Fruit fly (Drosophila melanogaster) whole organism, larva: ENCODE results near the gene Cap-D3.

Experiments used
- noc ChIP-seq: fragments of 200-800 bp; sonication (Bioruptor generic); optimal IDR thresholded peaks from 3 replicates; lab custom pipeline; 2019; ENCODE audit warnings: missing biosample characterization, mild to moderate bottlenecking, missing genetic modification characterization, moderate library complexity

Gene Cap-D3

DNA sequence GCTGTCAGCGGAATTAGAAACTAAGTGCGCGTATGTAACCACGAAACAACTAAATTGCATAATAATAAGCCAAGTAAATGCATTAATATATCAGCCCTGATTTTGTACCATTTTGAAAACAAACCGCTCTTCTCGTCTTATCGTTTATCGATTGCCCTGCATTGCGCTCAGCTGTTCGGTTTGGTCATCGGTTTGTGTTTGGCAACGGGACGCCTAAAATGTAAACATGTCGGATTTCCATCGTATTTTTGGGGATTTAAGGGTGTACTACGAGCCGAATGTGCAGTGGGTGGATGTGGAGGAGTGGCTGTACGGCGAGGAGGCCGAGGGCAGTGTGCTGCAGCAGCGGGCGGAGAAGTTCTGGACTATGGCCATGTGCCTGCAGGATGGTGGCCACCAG lies at the start of gene Cap-D3:
Gene Cap-D3, plus strand, starts transcription at position 183 of the 400 bp plus-strand sequence.
- TF ChIP-seq noc (tag; lab: Kevin White, UChicago) = no peak

DNA sequence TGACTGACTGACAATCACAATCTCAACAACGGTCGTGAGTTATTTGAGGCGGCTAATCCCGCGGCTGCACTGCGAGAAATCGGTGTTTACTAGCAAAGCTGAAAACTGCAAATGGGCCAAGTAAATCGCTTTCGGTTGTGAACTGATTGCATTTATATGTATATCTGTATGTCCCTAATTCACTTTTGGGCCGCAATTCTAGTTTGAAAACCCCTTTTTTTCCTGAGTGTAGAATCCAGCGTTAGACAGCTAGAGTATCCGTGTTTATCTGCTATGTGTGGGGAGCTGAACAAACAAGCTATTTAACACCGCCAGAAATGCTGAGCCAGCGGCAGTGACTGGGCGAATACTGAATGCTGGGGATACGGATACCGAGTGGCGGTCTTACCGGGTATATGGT lies 49.0 kb upstream of the Cap-D3 start:
- TF ChIP-seq noc (tag; lab: Kevin White, UChicago) = peak; percentile 48

DNA sequence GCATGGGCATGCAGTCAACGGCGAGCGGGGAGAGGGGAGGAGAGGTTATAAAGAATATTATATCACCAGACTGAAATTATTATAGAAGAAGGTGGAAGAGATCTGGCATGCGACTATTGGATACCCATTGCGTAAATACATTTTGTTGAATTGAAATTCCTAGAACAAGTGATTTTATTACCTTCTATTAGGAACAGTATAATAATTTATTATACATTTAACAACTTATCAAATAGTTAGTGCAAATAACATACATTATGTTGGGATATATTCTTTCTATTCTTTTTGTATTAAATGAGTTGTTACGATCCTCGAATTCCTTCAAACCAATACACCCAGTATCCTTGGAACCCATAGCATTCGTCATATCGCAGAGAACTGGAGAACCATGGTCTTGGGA lies 47.4 kb upstream of the Cap-D3 start:
- TF ChIP-seq noc (tag; lab: Kevin White, UChicago) = no peak

DNA sequence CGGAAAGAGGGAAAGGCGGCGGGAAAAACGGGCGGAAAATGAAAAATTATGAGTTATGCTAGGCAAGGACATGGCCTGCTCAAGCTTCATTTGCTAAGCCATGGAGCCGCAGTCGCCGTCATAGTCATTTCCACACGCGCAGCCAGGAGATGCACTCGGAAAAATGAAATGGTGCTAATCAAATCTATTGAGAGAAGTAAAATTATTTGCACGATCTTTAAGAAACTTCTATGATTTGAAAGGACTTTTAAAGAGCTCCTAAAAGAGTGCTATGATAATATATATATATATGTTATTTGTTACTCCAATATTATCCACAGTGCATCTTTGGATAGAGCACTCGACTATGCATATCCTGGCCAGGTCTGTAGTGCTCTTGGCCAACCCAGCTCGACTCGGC lies 46.6 kb upstream of the Cap-D3 start:
- no peak for TF ChIP-seq noc (tag; lab: Kevin White, UChicago)

DNA sequence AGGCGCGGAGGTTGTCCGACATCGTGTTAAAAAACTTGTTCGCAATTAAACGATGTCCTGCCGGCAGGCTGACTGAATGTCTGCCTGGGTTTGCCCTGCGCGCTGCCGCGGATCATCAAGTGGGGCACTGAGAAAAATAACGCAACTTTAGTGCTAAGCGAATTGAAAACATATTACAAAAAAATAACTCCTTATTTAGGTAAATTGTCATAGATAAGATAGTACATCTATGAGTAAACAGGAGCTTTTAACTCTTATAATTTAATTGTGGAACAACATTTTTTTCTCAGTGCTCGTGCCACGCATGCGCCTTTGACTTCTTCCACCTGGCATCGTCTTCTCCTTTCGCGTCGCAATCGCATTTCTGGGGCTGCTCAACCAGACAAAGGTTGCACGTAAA lies 45.7 kb upstream of the Cap-D3 start:
- TF ChIP-seq noc (tag; lab: Kevin White, UChicago) = no peak

DNA sequence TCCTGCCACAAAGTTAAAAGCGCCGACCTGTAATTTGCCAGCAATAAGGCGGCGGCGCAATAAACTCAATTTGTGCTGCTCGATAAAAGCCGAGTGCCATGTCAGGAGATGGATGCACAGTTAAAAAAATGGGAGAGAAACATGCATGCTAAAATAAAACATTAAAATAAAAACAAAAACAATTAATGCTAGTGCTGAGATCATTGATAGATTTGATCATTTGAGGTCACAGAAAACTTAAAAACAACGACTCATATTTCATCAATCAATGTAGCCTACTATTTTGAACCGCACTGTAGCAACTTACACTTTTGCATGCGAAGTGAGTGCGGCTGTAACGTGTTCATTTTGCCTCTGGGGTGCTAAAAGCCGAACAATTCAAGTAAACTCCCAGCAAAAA lies 42.6 kb upstream of the Cap-D3 start:
- TF ChIP-seq noc (tag; lab: Kevin White, UChicago) = no peak

DNA sequence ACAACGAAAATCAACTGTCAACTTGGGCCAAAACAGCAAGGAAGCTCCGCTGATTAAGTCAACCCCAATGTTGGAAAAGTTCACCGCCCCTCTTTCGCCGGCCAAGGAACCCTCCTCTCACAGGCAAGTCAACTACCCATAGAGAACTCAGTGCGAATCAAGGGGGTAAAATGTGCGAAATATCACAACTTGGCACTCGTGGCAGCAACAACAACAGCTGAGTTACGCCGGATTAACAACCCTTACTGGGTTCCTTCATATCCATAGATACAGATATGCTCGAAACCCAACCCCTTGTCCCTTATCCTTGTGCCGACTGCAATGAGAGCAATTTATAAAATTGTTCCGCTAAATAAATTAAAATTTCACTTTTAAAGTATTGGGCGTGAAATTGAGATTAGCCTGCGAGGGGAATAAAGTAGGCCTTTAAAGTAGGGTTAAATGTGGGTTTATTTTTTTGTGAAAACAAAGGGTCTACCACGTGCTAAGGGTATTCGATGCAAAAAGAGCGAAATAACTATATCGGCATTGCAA lies 36.6 kb upstream of the Cap-D3 start:
- no peak for TF ChIP-seq noc (tag; lab: Kevin White, UChicago)

DNA sequence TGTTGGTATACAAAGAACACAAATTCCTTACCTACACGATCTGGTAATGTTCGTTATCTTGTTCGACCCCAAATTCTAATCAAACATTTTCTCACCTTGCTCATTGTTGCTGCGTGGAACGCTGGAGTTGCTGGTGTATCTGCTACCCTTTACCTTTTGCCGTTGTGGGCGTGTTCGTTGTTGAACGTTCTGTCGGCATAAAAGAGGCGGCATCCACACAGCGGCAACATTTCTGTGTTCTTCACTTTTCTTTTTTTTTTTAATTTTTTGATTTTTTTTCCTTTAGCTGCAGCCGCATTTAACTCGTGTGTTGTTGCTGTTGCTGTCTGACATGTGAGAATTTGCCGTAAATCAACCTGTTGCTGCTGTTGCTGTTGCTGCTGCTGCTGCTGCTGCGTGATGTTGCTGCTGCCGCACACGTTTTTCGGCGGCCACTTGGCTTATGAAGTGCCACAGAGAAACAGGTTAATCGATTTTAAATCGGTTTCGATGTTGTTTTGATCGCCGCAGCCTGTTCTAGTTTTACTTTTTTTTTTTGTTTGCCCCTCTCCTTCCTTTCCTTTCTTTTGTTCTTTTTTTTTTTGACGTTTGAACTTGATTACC lies 35.8 kb upstream of the Cap-D3 start:
- no peak for TF ChIP-seq noc (tag; lab: Kevin White, UChicago)

DNA sequence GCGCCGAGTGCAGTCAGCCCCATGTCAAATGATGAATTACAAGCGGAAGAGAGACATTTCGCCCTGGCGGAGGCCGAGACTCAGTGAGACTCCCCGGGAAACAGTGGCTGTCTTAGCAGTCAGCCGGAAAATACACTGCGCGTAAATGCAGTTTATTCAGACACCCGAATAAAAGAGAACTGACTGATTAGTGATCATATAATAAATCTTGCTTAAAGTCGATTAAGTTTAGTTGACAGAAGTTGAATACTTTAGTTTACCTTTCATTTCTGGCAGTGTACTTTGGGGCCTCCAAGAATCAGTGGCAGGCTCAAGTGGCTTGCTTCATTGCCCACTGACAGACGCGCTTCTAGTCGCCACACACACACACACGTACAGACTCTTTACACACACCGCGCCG lies 34.5 kb upstream of the Cap-D3 start:
- TF ChIP-seq noc (tag; lab: Kevin White, UChicago) = no peak

DNA sequence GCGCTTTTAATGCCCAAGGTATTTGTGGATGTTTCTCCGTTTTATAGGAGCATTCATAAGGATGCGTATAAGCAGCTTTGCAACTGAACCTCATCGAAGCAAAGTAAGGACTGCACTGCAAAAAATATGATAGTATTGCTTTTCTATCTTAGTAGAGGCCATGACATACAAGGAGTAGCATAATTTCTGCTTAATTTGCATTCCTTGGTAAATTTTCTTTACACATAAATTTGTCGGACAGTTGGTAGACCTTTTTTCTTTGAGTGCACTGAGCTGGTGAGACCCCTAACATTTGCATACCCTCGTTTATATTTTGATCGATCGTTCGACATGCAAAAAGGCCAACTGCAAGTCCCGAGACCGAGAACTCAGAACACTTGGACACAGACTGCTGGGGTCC lies 32.8 kb upstream of the Cap-D3 start:
- TF ChIP-seq noc (tag; lab: Kevin White, UChicago) = no peak

DNA sequence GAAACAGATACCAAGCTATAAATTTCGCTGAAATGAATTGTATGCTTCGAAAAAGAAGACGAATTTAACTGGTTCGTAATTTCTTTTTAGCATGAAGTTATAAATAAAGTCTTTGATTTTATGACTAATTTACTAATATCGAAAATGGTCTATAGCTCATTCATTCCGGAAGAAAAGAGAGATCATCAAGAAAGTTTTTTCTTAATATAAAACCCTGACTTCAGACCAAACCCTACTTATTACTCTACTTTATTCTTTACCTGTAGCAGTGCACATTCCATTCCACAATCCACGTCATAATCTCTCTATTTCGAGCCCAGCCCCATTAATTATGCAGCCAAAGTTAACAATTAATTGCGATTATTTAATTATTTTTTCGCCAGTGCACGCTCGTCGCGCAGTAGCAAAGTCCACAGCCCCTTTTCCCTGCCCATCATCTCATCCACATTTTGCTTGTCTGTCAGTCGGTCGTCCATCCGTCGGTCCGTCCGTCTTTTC lies 31.7 kb upstream of the Cap-D3 start:
- TF ChIP-seq noc (tag; lab: Kevin White, UChicago) = no peak

DNA sequence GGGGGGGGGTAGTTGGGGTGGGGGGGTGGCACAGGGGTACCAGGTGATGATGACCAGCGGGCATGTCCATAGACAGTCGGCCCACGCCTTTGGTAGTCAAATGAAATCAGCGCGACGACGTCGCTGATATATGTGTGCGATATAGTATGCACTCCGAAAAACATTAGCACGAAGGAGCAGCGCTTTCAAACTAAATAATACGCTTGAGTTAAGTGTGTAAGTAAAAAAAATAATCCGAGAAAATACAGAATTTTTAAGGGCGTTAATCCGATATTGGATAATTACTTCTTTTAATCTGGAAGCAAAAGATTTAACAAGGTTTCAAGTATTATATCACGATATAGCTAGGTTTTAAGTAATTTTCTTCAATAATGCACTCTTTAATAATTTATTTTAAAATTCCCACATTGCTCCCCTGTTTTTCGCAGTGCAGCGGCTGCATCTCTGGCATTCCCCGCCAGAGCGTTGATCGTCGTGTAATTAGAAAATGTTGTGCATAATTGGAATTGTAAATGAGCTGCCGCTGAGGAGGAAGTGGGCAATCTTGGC lies 30.8 kb upstream of the Cap-D3 start:
- TF ChIP-seq noc (tag; lab: Kevin White, UChicago) = no peak

DNA sequence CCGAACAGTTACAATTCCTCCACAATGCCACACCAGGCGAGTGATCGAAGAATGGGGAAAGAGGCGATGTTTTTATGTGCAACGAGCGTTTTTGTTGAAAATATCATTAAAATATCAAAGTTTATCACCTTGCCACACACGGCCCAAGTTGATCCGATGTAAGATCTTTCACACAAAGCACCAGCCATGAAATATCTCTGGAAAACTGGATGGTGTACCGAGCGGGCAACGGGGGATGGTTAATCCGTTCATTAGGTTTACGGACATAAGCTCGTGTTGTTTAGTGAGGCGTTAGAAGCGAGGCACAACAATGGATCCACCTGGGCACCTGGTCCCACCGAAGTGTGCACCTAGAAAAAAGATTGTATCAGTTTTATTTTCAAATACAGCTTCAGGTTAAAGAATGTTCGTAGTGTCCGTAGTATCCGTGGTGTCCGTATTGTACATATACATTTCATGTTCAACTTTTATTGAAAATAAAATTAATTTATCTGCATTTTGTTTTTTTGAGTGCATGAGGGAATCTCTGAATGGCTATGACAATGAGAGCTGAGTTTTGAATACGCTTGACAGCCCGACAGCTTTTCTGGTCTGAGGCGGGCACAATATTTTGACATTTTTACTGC lies 29.1 kb upstream of the Cap-D3 start:
- TF ChIP-seq noc (tag; lab: Kevin White, UChicago) = no peak

DNA sequence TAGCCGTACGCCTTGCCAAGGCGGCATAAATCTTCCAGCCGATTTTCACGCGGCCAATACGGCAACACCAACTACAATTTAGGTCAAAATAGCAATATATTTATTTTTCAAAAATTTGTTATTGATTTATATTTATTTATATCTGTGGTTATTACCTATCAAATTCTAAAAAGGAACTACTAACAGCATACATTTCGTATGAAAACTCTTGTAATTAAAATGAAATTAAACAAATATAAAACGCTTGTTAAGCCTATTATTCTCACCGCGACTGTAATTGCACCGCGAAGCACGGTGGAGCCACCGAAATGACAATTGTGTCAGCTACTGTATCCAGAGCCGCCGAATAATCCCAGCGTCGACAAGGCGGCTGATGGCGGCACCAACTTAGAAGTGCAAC lies 26.2 kb upstream of the Cap-D3 start:
- no peak for TF ChIP-seq noc (tag; lab: Kevin White, UChicago)

DNA sequence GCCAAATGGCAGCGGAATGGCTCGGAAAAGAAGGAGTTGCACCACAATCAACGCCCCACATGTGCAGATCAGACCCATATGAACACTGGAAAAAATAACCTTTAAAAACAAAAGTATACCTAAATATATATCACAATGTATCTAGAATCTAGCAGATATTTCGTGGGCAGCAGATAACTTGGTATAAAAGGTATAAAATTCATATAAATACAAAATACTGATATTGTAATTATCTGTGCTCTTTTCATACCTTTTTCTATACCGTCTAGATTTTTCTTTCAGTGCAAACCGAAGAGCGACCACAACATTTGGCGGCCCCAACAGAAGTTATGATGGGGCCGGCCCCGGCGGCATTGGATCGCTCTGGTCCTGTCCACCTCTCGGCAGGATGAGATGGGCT lies 24.4 kb upstream of the Cap-D3 start:
- no peak for TF ChIP-seq noc (tag; lab: Kevin White, UChicago)

DNA sequence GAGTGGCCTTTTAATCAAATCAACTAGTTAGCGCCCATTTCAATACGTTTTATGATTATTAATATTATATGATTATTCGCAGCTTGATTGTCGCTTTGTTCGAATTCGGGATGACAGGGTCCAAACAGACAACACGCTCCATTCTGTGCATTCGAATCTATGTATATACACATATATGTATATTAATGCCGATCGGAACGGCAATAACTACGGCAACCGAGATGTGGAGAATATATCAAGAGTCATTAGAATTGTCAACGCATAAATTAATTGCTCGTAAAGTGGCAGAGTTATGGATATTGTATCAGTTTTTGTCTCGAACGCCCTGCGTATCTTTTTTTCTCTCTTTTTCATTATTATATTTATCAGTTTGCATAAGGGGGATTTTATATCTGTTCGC lies 22.8 kb upstream of the Cap-D3 start:
- TF ChIP-seq noc (tag; lab: Kevin White, UChicago) = no peak

DNA sequence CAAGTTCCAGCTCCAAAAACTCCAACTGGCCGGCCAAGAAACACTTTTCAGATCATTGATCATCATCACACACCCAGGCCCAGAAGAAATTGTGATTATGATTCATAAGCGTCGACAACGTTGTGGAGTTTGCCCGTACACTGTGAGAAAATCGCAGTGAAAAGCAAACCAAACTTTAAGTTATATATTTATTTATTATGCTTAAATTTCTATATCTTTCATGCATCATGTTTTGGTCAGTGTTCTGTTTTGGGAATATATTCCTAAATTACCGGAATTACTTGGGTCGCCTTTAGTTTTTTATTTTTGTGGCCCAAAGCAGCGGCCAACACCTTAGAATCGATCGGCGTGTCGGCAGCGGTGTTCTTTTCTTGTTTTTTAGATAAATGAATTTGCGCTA lies 20.6 kb upstream of the Cap-D3 start:
- no peak for TF ChIP-seq noc (tag; lab: Kevin White, UChicago)
